Worm (Caenorhabditis elegans) whole organism, late embryonic: ENCODE results near the gene atl-1.

Source experiments
- ceh-30 ChIP-seq: fragments of 150-350 bp; optimal IDR thresholded peaks from 2 replicates; lab custom pipeline; 2014; ENCODE audit warnings: missing biosample characterization, missing genetic modification characterization
- elt-4 ChIP-seq: sonication (generic microtip); optimal IDR thresholded peaks from 2 replicates; lab custom pipeline; 2016; ENCODE audit warnings: missing genetic modification characterization, missing compliant biosample characterization
- fkh-10 ChIP-seq: fragments of 150-350 bp; optimal IDR thresholded peaks from 2 replicates; lab custom pipeline; 2014; ENCODE audit warnings: missing biosample characterization, missing genetic modification reagents, missing genetic modification characterization
- fkh-6 ChIP-seq: sonication (generic microtip); optimal IDR thresholded peaks from 2 replicates; lab custom pipeline; 2016; ENCODE audit warnings: missing genetic modification characterization, missing compliant biosample characterization
- hlh-30 ChIP-seq: sonication (generic microtip); optimal IDR thresholded peaks from 2 replicates; lab custom pipeline; 2017; ENCODE audit warnings: antibody characterized with exemption, missing genetic modification characterization, missing compliant biosample characterization; ENCODE audit not compliant: insufficient read depth
- nfya-1 ChIP-seq: sonication (generic microtip); optimal IDR thresholded peaks from 2 replicates; lab custom pipeline; 2017; ENCODE audit warnings: missing genetic modification characterization, mild to moderate bottlenecking, missing compliant biosample characterization, antibody characterized with exemption, moderate library complexity
- nhr-11 ChIP-seq: fragments of 150-350 bp; optimal IDR thresholded peaks from 2 replicates; lab custom pipeline; 2014; ENCODE audit warnings: missing biosample characterization, missing genetic modification characterization
- pqm-1 ChIP-seq: sonication (generic microtip); optimal IDR thresholded peaks from 2 replicates; lab custom pipeline; 2016; ENCODE audit warnings: missing genetic modification characterization, missing compliant biosample characterization

DNA sequence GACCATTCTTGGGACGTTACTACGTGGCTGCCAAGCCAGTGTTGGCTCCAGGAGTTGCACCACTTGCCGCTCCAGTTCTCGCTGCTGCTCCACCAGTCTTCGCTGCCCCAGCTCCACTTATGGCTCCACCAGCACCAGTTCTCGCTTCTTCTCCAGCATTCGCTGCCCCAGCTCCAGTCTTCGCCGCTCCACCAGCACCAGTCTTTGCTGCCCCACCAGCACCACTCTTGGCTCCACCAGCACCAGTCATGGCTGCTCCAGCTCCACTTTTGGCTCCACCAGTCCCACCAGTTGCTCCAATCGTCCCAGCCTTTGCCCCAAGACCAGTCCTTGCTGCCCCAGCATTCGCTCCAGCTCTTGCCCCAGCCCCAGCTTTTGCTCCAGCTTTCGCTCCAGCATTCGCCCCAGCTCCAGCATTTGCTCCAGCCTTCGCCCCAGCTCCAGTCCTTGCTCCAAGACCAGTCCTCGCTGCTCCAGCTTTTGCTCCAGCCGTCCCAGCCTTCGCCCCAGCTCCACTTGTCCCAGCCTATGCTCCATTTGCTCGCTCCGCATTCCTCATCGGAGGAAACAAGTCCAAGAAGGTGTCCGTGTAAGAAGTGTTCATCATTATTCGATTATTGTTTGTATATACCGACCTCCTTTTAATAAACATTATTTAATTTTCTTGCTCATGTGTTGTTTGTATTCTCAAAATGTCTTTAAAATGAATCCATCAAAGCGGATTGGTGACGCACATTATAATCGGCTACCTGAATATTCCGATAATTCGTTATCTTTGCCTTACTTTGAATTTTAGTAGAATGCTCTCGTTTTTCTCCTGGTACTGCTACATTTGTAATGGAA, 19.6 kb downstream of the atl-1 start, which contains the start of gene T06E4.7:
- TF ChIP-seq nfya-1 (no peak), nhr-11 (no peak), fkh-10 (no peak), ceh-30 (tag; lab: Kevin White, UChicago) (no peak), fkh-6 (tag; lab: Kevin White, UChicago) (peak; percentile 4), elt-4 (peak; percentile 93), pqm-1 (tag; lab: Kevin White, UChicago) (no peak), hlh-30 (tag; lab: Kevin White, UChicago) (no peak)
